Fruit fly (Drosophila melanogaster): ENCODE measurements around the gene nac.
A peak's percentile ranks its signal among the peaks of the same experiment; 100 is the strongest.

Gene nac

dm6 chr3R:8264302-8265080, 39.3 kb downstream of the nac start, which contains the start of the genes RPA1 and Mcm2 (continued):
- TF ChIP-seq CG12769 (tag; optimal IDR thresholded peaks at IDR 0.05) (no peak), usp (GFP tag; optimal IDR thresholded peaks at IDR 0.05) (no peak), Dek (tag; optimal IDR thresholded peaks at IDR 0.05) (peak; percentile 78), bbx (GFP tag; IDR thresholded peaks at IDR 0.05; ENCODE audit: partially characterized antibody) (peak; percentile 39; the same call in 1 of the 2 replicates), CG4820 (GFP tag; optimal IDR thresholded peaks at IDR 0.05) (peak; percentile 74), CG4328 (GFP tag; optimal IDR thresholded peaks at IDR 0.05) (peak; percentile 83), toy (GFP tag; IDR thresholded peaks at IDR 0.05) (peak; percentile 67; the same call in 1 of the 2 replicates), Bgb (GFP tag; IDR thresholded peaks at IDR 0.05; ENCODE audit: partially characterized antibody) (peak; percentile 36; the same call in 1 of the 2 replicates), Sry-δ (GFP tag; optimal IDR thresholded peaks at IDR 0.05) (no peak), crp (GFP tag; optimal IDR thresholded peaks at IDR 0.05) (peak in 1 of 2 experiments; percentile 42), CG18599 (GFP tag; optimal IDR thresholded peaks at IDR 0.05) (peak; percentile 81), Fer2 (tag; optimal IDR thresholded peaks at IDR 0.05) (peak; percentile 58), CG12391 (tag; optimal IDR thresholded peaks at IDR 0.05) (peak; percentile 81), CG8359 (GFP tag; optimal IDR thresholded peaks at IDR 0.05; ENCODE audit: borderline replicate concordance) (peak; percentile 33), CG7928 (GFP tag; optimal IDR thresholded peaks at IDR 0.05) (peak; percentile 93), otp (GFP tag; IDR thresholded peaks at IDR 0.05) (peak; percentile 58; the same call in 1 of the 3 replicates), CoRest (tag; optimal IDR thresholded peaks at IDR 0.05) (peak; percentile 93), Oli (tag; optimal IDR thresholded peaks at IDR 0.05) (peak; percentile 71), MBD-R2 (GFP tag; IDR thresholded peaks at IDR 0.05) (peak; percentile 78), trem (tag; optimal IDR thresholded peaks at IDR 0.05) (peak; percentile 49), Myb (GFP tag; optimal IDR thresholded peaks at IDR 0.05) (peak; percentile 36), Nf-YA (GFP tag; IDR thresholded peaks at IDR 0.05) (peak; percentile 16; the same call in 1 of the 2 replicates), Hr3 (GFP tag; optimal IDR thresholded peaks at IDR 0.05) (peak; percentile 89), CG7372 (GFP tag; IDR thresholded peaks at IDR 0.05) (peak; percentile 72; the same call in 1 of the 2 replicates), ken (GFP tag; IDR thresholded peaks at IDR 0.05) (peak; percentile 78), CG2116 (GFP tag; optimal IDR thresholded peaks at IDR 0.05) (peak; percentile 97), Hey (tag; optimal IDR thresholded peaks at IDR 0.05) (no peak), Pdp1 (GFP tag; optimal IDR thresholded peaks at IDR 0.05) (peak in 1 of 2 experiments; percentile 70), CG10366 (GFP tag; IDR thresholded peaks at IDR 0.05) (peak; percentile 71), CG6175 (GFP tag; IDR thresholded peaks at IDR 0.05) (peak; percentile 67; the same call in 2 of the 3 replicates), oc (tag; optimal IDR thresholded peaks at IDR 0.05) (peak; percentile 40), ato (GFP tag; IDR thresholded peaks at IDR 0.05; ENCODE audit: partially characterized antibody) (peak; percentile 57), CG8290 (GFP tag; optimal IDR thresholded peaks at IDR 0.05) (peak; percentile 24), CG8290 (tag; optimal IDR thresholded peaks at IDR 0.05) (peak in 1 of 2 experiments; percentile 30), cg (GFP tag; optimal IDR thresholded peaks at IDR 0.05) (no peak), cad (GFP tag; optimal IDR thresholded peaks at IDR 0.05) (no peak), CG2678 (tag; optimal IDR thresholded peaks at IDR 0.05) (no peak), tgo (GFP tag; IDR thresholded peaks at IDR 0.05) (peak; percentile 83), sr (GFP tag; IDR thresholded peaks at IDR 0.05) (peak; percentile 52; the same call in 1 of the 3 replicates), bowl (GFP tag; IDR thresholded peaks at IDR 0.05) (no peak), Sox100B (GFP tag; optimal IDR thresholded peaks at IDR 0.05) (no peak), dysf (GFP tag; IDR thresholded peaks at IDR 0.05) (peak; percentile 85), CTCF (GFP tag; optimal IDR thresholded peaks at IDR 0.05) (peak; percentile 7), CG5180 (GFP tag; optimal IDR thresholded peaks at IDR 0.05) (no peak), CG11398 (GFP tag; optimal IDR thresholded peaks at IDR 0.05) (no peak), hkb (optimal IDR thresholded peaks at IDR 0.05) (no peak), hkb (GFP tag; IDR thresholded peaks at IDR 0.05) (no peak; the same call in 1 of the 2 replicates), phol (tag; optimal IDR thresholded peaks at IDR 0.05) (peak; percentile 80), CG18764 (GFP tag; optimal IDR thresholded peaks at IDR 0.05) (peak; percentile 66)

Data from whole organism, embryonic.